Fruit fly (Drosophila melanogaster) whole organism, embryonic: ENCODE measurements around the gene CG17187.

ENCODE experiments used
- Abd-B ChIP-seq: fragments of 200-800 bp; sonication (Bioruptor generic); optimal IDR thresholded peaks from 2 replicates; lab custom pipeline; 2018; ENCODE audit warnings: missing biosample characterization, mild to moderate bottlenecking, missing genetic modification characterization, moderate library complexity
- Aef1 ChIP-seq: fragments of 200-800 bp; sonication (Bioruptor generic); IDR thresholded peaks from 3 replicates; pipeline ENCODE4 v1.3.6; 2022; ENCODE audit warnings: missing biosample characterization, missing genetic modification characterization
- Bteb2 ChIP-seq: fragments of 200-800 bp; sonication (Bioruptor generic); optimal IDR thresholded peaks from 2 replicates; lab custom pipeline; 2016; ENCODE audit warnings: missing biosample characterization, missing genetic modification characterization
- CG1024 ChIP-seq: fragments of 200-800 bp; sonication (Bioruptor generic); IDR thresholded peaks from 2 replicates; pipeline ENCODE4 v1.3.6; 2022; ENCODE audit warnings: missing biosample characterization, missing genetic modification characterization
- CG10565 ChIP-seq: fragments of 200-800 bp; sonication (Bioruptor generic); optimal IDR thresholded peaks from 3 replicates; lab custom pipeline; 2016; ENCODE audit warnings: missing biosample characterization, mild to moderate bottlenecking, missing genetic modification characterization
- CG10959 ChIP-seq: fragments of 200-800 bp; sonication (Bioruptor generic); IDR thresholded peaks from 2 replicates; pipeline ENCODE4 v1.3.6; 2022; ENCODE audit warnings: missing biosample characterization, missing genetic modification characterization
- CG11504 ChIP-seq: fragments of 200-800 bp; sonication (Bioruptor generic); optimal IDR thresholded peaks from 3 replicates; lab custom pipeline; 2019; ENCODE audit warnings: missing biosample characterization, mild to moderate bottlenecking, missing genetic modification characterization, moderate library complexity
- CG14667 ChIP-seq: fragments of 200-800 bp; sonication (Bioruptor generic); IDR thresholded peaks from 2 replicates; pipeline ENCODE4 v1.3.6; 2022; ENCODE audit warnings: missing biosample characterization, missing genetic modification characterization
- CG1529 ChIP-seq: fragments of 200-800 bp; sonication (Bioruptor generic); optimal IDR thresholded peaks from 3 replicates; lab custom pipeline; 2018; ENCODE audit warnings: missing biosample characterization, missing genetic modification characterization
- CG18619 ChIP-seq: fragments of 200-800 bp; sonication (Bioruptor generic); optimal IDR thresholded peaks from 3 replicates; lab custom pipeline; 2017; ENCODE audit warnings: missing biosample characterization, mild to moderate bottlenecking, missing genetic modification characterization
- CG2120 ChIP-seq: fragments of 200-800 bp; sonication (Bioruptor generic); optimal IDR thresholded peaks from 3 replicates; lab custom pipeline; 2016; ENCODE audit warnings: missing biosample characterization, missing genetic modification characterization
- CG3163 ChIP-seq: fragments of 200-800 bp; sonication (Bioruptor generic); optimal IDR thresholded peaks from 3 replicates; lab custom pipeline; 2016; ENCODE audit warnings: missing biosample characterization, missing genetic modification characterization
- CG32532 ChIP-seq: fragments of 200-800 bp; sonication (Bioruptor generic); IDR thresholded peaks from 2 replicates; pipeline ENCODE4 v1.3.6; 2022; ENCODE audit warnings: missing biosample characterization, missing genetic modification characterization
- CG3847 ChIP-seq: fragments of 200-800 bp; sonication (Bioruptor generic); IDR thresholded peaks from 2 replicates; pipeline ENCODE4 v1.3.6; 2022; ENCODE audit warnings: missing biosample characterization, missing genetic modification characterization
- CG4424 ChIP-seq: fragments of 200-800 bp; sonication (Bioruptor generic); optimal IDR thresholded peaks from 3 replicates; lab custom pipeline; 2016; ENCODE audit warnings: missing biosample characterization, missing genetic modification characterization
- CG6175 ChIP-seq: fragments of 200-800 bp; sonication (Bioruptor generic); IDR thresholded peaks from 3 replicates; pipeline ENCODE4 v1.3.6; 2022; ENCODE audit warnings: missing biosample characterization, missing genetic modification characterization
- CG7987 ChIP-seq: fragments of 200-800 bp; sonication (Bioruptor generic); optimal IDR thresholded peaks from 2 replicates; lab custom pipeline; 2018; ENCODE audit warnings: missing biosample characterization, mild to moderate bottlenecking, missing genetic modification characterization, moderate library complexity
- CG8290 ChIP-seq, 3 experiments: fragments of 200-800 bp; sonication (Bioruptor generic); optimal IDR thresholded peaks; 2 replicates each; lab custom pipeline; 2016 to 2019; ENCODE audit warnings: missing biosample characterization in 3 of 3, missing genetic modification characterization in 3 of 3, mild to moderate bottlenecking in 2 of 3, moderate library complexity in 1 of 3
- Camta ChIP-seq: fragments of 200-800 bp; sonication (Bioruptor generic); optimal IDR thresholded peaks from 2 replicates; lab custom pipeline; 2016; ENCODE audit warnings: missing biosample characterization, missing genetic modification characterization
- Eip74EF ChIP-seq, 2 experiments: fragments of 200-800 bp in 1 of 2; fragments of >200 bp in 1 of 2; sonication (Bioruptor generic) in 1 of 2; optimal IDR thresholded peaks; 2 replicates each; lab custom pipeline; 2017 to 2019; ENCODE audit warnings: missing biosample characterization in 2 of 2, missing genetic modification characterization in 2 of 2, mild to moderate bottlenecking in 1 of 2, moderate library complexity in 1 of 2
- Fer3 ChIP-seq: fragments of 200-800 bp; sonication (Bioruptor generic); optimal IDR thresholded peaks from 2 replicates; lab custom pipeline; 2018; ENCODE audit warnings: missing biosample characterization, mild to moderate bottlenecking, missing genetic modification characterization, moderate library complexity
- HHEX ChIP-seq: fragments of 200-800 bp; sonication (Bioruptor generic); optimal IDR thresholded peaks from 3 replicates; lab custom pipeline; 2017; ENCODE audit warnings: missing biosample characterization, mild to moderate bottlenecking, missing genetic modification characterization, missing genetic modification reagents
- HLH54F ChIP-seq: fragments of 200-800 bp; sonication (Bioruptor generic); optimal IDR thresholded peaks from 3 replicates; lab custom pipeline; 2016; ENCODE audit warnings: missing biosample characterization, missing genetic modification characterization
- HLHmδ ChIP-seq: fragments of 200-800 bp; sonication (Bioruptor generic); optimal IDR thresholded peaks from 2 replicates; lab custom pipeline; 2018; ENCODE audit warnings: missing biosample characterization, mild to moderate bottlenecking, missing genetic modification characterization, moderate library complexity
- HmgZ ChIP-seq: fragments of 200-800 bp; sonication (Bioruptor generic); optimal IDR thresholded peaks from 2 replicates; lab custom pipeline; 2018; ENCODE audit warnings: missing biosample characterization, mild to moderate bottlenecking, missing genetic modification characterization
- Hr78 ChIP-seq, 2 experiments: fragments of 200-800 bp in 1 of 2; fragments of >200 bp in 1 of 2; sonication (Bioruptor generic) in 1 of 2; optimal IDR thresholded peaks; 2 replicates each; lab custom pipeline; 2017 to 2019; ENCODE audit warnings: missing biosample characterization in 2 of 2, missing genetic modification characterization in 2 of 2, mild to moderate bottlenecking in 1 of 2, moderate library complexity in 1 of 2
- Mrtf ChIP-seq: fragments of 200-800 bp; sonication (Bioruptor generic); IDR thresholded peaks from 3 replicates; pipeline ENCODE4 v1.3.6; 2022; ENCODE audit warnings: missing biosample characterization, missing genetic modification characterization
- NC2β ChIP-seq: fragments of 200-800 bp; sonication (Bioruptor generic); optimal IDR thresholded peaks from 2 replicates; lab custom pipeline; 2016; ENCODE audit warnings: missing biosample characterization, missing genetic modification characterization
- Nf-YC ChIP-seq: fragments of 200-800 bp; optimal IDR thresholded peaks from 3 replicates; lab custom pipeline; 2019; ENCODE audit warnings: missing biosample characterization, mild to moderate bottlenecking, missing genetic modification characterization, moderate library complexity
- Optix ChIP-seq: fragments of 200-800 bp; sonication (Bioruptor generic); IDR thresholded peaks from 3 replicates; pipeline ENCODE4 v1.3.6; 2022; ENCODE audit warnings: missing biosample characterization, missing genetic modification characterization
- Six4 ChIP-seq: fragments of 200-800 bp; sonication (Bioruptor generic); optimal IDR thresholded peaks from 2 replicates; lab custom pipeline; 2016; ENCODE audit warnings: missing biosample characterization, missing genetic modification characterization
- Sry-β ChIP-seq: fragments of 200-800 bp; sonication (Bioruptor generic); optimal IDR thresholded peaks from 2 replicates; lab custom pipeline; 2018; ENCODE audit warnings: missing biosample characterization, mild to moderate bottlenecking, missing genetic modification characterization, moderate library complexity
- Stat92E ChIP-seq, 3 experiments: fragments of >200 bp in 2 of 3; fragments of 200-800 bp in 1 of 3; sonication (Bioruptor generic) in 1 of 3; optimal IDR thresholded peaks; 2 replicates each; lab custom pipeline; 2017 to 2019; ENCODE audit warnings: missing biosample characterization in 3 of 3, missing genetic modification characterization in 3 of 3, mild to moderate bottlenecking in 1 of 3, moderate library complexity in 1 of 3
- Trl ChIP-seq, 3 experiments: fragments of >200 bp in 2 of 3; fragments of 200-800 bp in 1 of 3; sonication (Bioruptor generic) in 1 of 3; optimal IDR thresholded peaks; 2 replicates in 1 of 3; 3 replicates in 2 of 3; lab custom pipeline; 2016 to 2017; ENCODE audit warnings: missing biosample characterization in 1 of 3, missing genetic modification characterization in 1 of 3
- br ChIP-seq: fragments of >200 bp; optimal IDR thresholded peaks from 2 replicates; lab custom pipeline; 2017
- cg ChIP-seq: fragments of 200-800 bp; sonication (Bioruptor generic); optimal IDR thresholded peaks from 3 replicates; lab custom pipeline; 2019; ENCODE audit warnings: missing biosample characterization, mild to moderate bottlenecking, missing genetic modification characterization, moderate library complexity
- corto ChIP-seq: fragments of 200-800 bp; sonication (Bioruptor generic); optimal IDR thresholded peaks from 2 replicates; lab custom pipeline; 2016; ENCODE audit warnings: missing biosample characterization, mild to moderate bottlenecking, missing genetic modification characterization, moderate library complexity
- crc ChIP-seq: fragments of 200-800 bp; sonication (Bioruptor generic); optimal IDR thresholded peaks from 2 replicates; lab custom pipeline; 2016; ENCODE audit warnings: missing biosample characterization, missing genetic modification characterization
- dimm ChIP-seq: fragments of 200-800 bp; sonication (Bioruptor generic); IDR thresholded peaks from 2 replicates; pipeline ENCODE4 v1.3.6; 2022; ENCODE audit warnings: missing biosample characterization, missing genetic modification characterization
- gro ChIP-seq: fragments of 200-800 bp; sonication (Bioruptor generic); optimal IDR thresholded peaks from 2 replicates; lab custom pipeline; 2016; ENCODE audit warnings: missing biosample characterization, missing genetic modification characterization
- inv ChIP-seq: fragments of 200-800 bp; sonication (Bioruptor generic); IDR thresholded peaks from 2 replicates; pipeline ENCODE4 v1.3.6; 2022; ENCODE audit warnings: missing biosample characterization, missing genetic modification characterization; ENCODE audit not compliant: partially characterized antibody
- kay ChIP-seq: fragments of 200-800 bp; sonication (Bioruptor generic); optimal IDR thresholded peaks from 2 replicates; lab custom pipeline; 2016; ENCODE audit warnings: missing biosample characterization, missing genetic modification characterization
- lab ChIP-seq: fragments of 200-800 bp; sonication (Bioruptor generic); optimal IDR thresholded peaks from 3 replicates; lab custom pipeline; 2017; ENCODE audit warnings: missing biosample characterization, missing genetic modification characterization, mild to moderate bottlenecking, moderate library complexity, missing genetic modification reagents
- oc ChIP-seq: fragments of 200-800 bp; sonication (Bioruptor generic); optimal IDR thresholded peaks from 2 replicates; lab custom pipeline; 2018; ENCODE audit warnings: missing biosample characterization, mild to moderate bottlenecking, missing genetic modification characterization, moderate library complexity
- pros ChIP-seq: fragments of 200-800 bp; sonication (Bioruptor generic); optimal IDR thresholded peaks from 3 replicates; lab custom pipeline; 2019; ENCODE audit warnings: missing biosample characterization, mild to moderate bottlenecking, missing genetic modification characterization, moderate library complexity
- row ChIP-seq: fragments of 200-800 bp; sonication (Bioruptor generic); IDR thresholded peaks from 3 replicates; pipeline ENCODE4 v1.3.6; 2022; ENCODE audit warnings: missing biosample characterization, missing genetic modification characterization
- sd ChIP-seq: fragments of 200-800 bp; sonication (Bioruptor generic); optimal IDR thresholded peaks from 3 replicates; lab custom pipeline; 2018; ENCODE audit warnings: missing biosample characterization, mild to moderate bottlenecking, missing genetic modification characterization, moderate library complexity
- stc ChIP-seq: fragments of 200-800 bp; sonication (Bioruptor generic); IDR thresholded peaks from 2 replicates; pipeline ENCODE4 v1.3.6; 2022; ENCODE audit warnings: missing biosample characterization, missing genetic modification characterization
- zen2 ChIP-seq: fragments of 200-800 bp; sonication (Bioruptor generic); IDR thresholded peaks from 3 replicates; pipeline ENCODE4 v1.3.6; 2022; ENCODE audit warnings: missing biosample characterization, missing genetic modification characterization; ENCODE audit not compliant: partially characterized antibody

Gene CG17187

dm6 chr3R:11269013-11269412, 37.3 kb upstream of the CG17187 start (continued):
- no peak for TF ChIP-seq gro (GFP tag; lab: Kevin White, UChicago)
- TF ChIP-seq CG3847, result no peak
- TF ChIP-seq stc, result no peak
- TF ChIP-seq HHEX, result peak; percentile 73
- no peak for TF ChIP-seq Bteb2 (GFP tag; lab: Kevin White, UChicago)
- 0 out of 2 replicates have a peak, but pooled peaks have one; percentile 6 for TF ChIP-seq dimm (GFP tag; lab: Robert Waterston, UW)
- TF ChIP-seq Fer3 (tag; lab: Kevin White, UChicago), result no peak
- TF ChIP-seq CG2120 (GFP tag; lab: Kevin White, UChicago), result no peak
- TF ChIP-seq sd (tag; lab: Kevin White, UChicago), result no peak
- TF ChIP-seq pros (GFP tag; lab: Kevin White, UChicago), result no peak
- TF ChIP-seq CG8290 (GFP tag; optimal IDR thresholded peaks at IDR 0.05; lab: Kevin White, UChicago), result peak; percentile 62
- TF ChIP-seq CG8290 (tag; optimal IDR thresholded peaks at IDR 0.05; lab: Kevin White, UChicago), result peak in 1 of 2 experiments; percentile 29
- peak; percentile 73 for TF ChIP-seq Optix
- TF ChIP-seq Nf-YC, result peak; percentile 62
- TF ChIP-seq lab (GFP tag; lab: Kevin White, UChicago), result peak; percentile 79
- TF ChIP-seq NC2β, result peak; percentile 78
- no peak for TF ChIP-seq br (lab: Kevin White, UChicago)
- no peak; the same call in 2 of the 3 replicates for TF ChIP-seq Mrtf (GFP tag; lab: Robert Waterston, UW)
- TF ChIP-seq Abd-B (GFP tag; lab: Kevin White, UChicago), result no peak
- TF ChIP-seq CG18619, result peak; percentile 55
- peak; percentile 60 for TF ChIP-seq Sry-β (GFP tag; lab: Kevin White, UChicago)
- peak; percentile 75 for TF ChIP-seq CG1529 (GFP tag; lab: Kevin White, UChicago)
- TF ChIP-seq Trl (optimal IDR thresholded peaks at IDR 0.05; lab: Kevin White, UChicago), result peak in 1 of 2 experiments; percentile 44
- TF ChIP-seq Trl (GFP tag; optimal IDR thresholded peaks at IDR 0.05; lab: Kevin White, UChicago), result peak; percentile 73
- no peak for TF ChIP-seq crc (GFP tag; lab: Kevin White, UChicago)
- TF ChIP-seq HLHmδ (GFP tag; lab: Kevin White, UChicago), result peak; percentile 94
- TF ChIP-seq corto (GFP tag; lab: Kevin White, UChicago), result no peak
- TF ChIP-seq cg (GFP tag; lab: Kevin White, UChicago), result no peak
- no peak for TF ChIP-seq Aef1 (GFP tag; lab: Robert Waterston, UW)
- TF ChIP-seq CG32532 (GFP tag; lab: Robert Waterston, UW), result peak; percentile 77; the same call in 1 of the 2 replicates
- peak; percentile 59; the same call in 1 of the 2 replicates for TF ChIP-seq CG1024 (GFP tag; lab: Robert Waterston, UW)
- TF ChIP-seq Camta (GFP tag; lab: Kevin White, UChicago), result peak; percentile 3
- no peak for TF ChIP-seq HLH54F
- TF ChIP-seq Stat92E (GFP tag; optimal IDR thresholded peaks at IDR 0.05; lab: Kevin White, UChicago), result no peak
- TF ChIP-seq oc (tag; lab: Kevin White, UChicago), result no peak
- no peak for TF ChIP-seq Hr78 (GFP tag; optimal IDR thresholded peaks at IDR 0.05; lab: Kevin White, UChicago)
- peak; percentile 83 for TF ChIP-seq CG4424
- TF ChIP-seq CG3163 (GFP tag; lab: Kevin White, UChicago), result peak; percentile 81
- no peak for TF ChIP-seq CG10565 (GFP tag; lab: Kevin White, UChicago)
- no peak for TF ChIP-seq row (GFP tag; lab: Robert Waterston, UW)
- no peak for TF ChIP-seq zen2 (GFP tag; lab: Robert Waterston, UW)
- no peak; the same call in 1 of the 2 replicates for TF ChIP-seq CG14667 (GFP tag; lab: Robert Waterston, UW)
- peak; percentile 75 for TF ChIP-seq Six4 (GFP tag; lab: Kevin White, UChicago)
- TF ChIP-seq CG11504, result no peak
- no peak for TF ChIP-seq CG6175 (GFP tag; lab: Robert Waterston, UW)
- TF ChIP-seq HmgZ (tag; lab: Kevin White, UChicago), result no peak
- TF ChIP-seq CG10959 (GFP tag; lab: Robert Waterston, UW), result peak; percentile 74
- no peak for TF ChIP-seq CG7987 (GFP tag; lab: Kevin White, UChicago)
- TF ChIP-seq Eip74EF (GFP tag; optimal IDR thresholded peaks at IDR 0.05; lab: Kevin White, UChicago), result no peak
- no peak for TF ChIP-seq inv (GFP tag; lab: Robert Waterston, UW)
- TF ChIP-seq kay (GFP tag; lab: Kevin White, UChicago), result no peak
